Worm (Caenorhabditis elegans): ENCODE measurements around the gene hmit-1.3.

The hmit-1.3 gene

ce11 chrIII:3505051-3505548, 14.3 kb downstream of the hmit-1.3 start, which contains the start of gene lias-1 (continued):
- TF ChIP-seq F10E7.11 (tag; optimal IDR thresholded peaks at IDR 0.05) (no peak), snpc-4 (GFP tag; optimal IDR thresholded peaks at IDR 0.05) (no peak), snpc-4 (tag; optimal IDR thresholded peaks at IDR 0.05) (peak in 3 of 4 experiments; percentile 28 to 45 (median 31)), sptf-2 (GFP tag; optimal IDR thresholded peaks at IDR 0.05) (no peak), nhr-27 (tag; optimal IDR thresholded peaks at IDR 0.05) (no peak), F23B12.7 (tag; optimal IDR thresholded peaks at IDR 0.05; ENCODE audit: insufficient read depth) (peak; percentile 89), ceh-100 (GFP tag; IDR thresholded peaks at IDR 0.05) (peak; percentile 72), dpl-1 (GFP tag; optimal IDR thresholded peaks at IDR 0.05) (peak; percentile 58), rpc-1 (optimal IDR thresholded peaks at IDR 0.05) (no peak), rpc-1 (tag; optimal IDR thresholded peaks at IDR 0.05) (no peak), repo-1 (tag; optimal IDR thresholded peaks at IDR 0.05) (no peak), ceh-79 (tag; optimal IDR thresholded peaks at IDR 0.05) (no peak), ztf-28 (GFP tag; IDR thresholded peaks at IDR 0.05) (no peak), ztf-6 (GFP tag; IDR thresholded peaks at IDR 0.05) (no peak), F39B2.1 (GFP tag; IDR thresholded peaks at IDR 0.05) (no peak), B0035.1 (tag; optimal IDR thresholded peaks at IDR 0.05) (no peak), madf-8 (GFP tag; conservative IDR thresholded peaks at IDR 0.05) (peak; percentile 39), B0019.2 (GFP tag; conservative IDR thresholded peaks at IDR 0.05) (no peak), tlf-1 (GFP tag; optimal IDR thresholded peaks at IDR 0.05) (peak; percentile 33), hmg-1.2 (GFP tag; IDR thresholded peaks at IDR 0.05) (peak; percentile 69), nhr-80 (tag; optimal IDR thresholded peaks at IDR 0.05) (peak; percentile 27), aptf-2 (GFP tag; conservative IDR thresholded peaks at IDR 0.05) (no peak), ztf-18 (tag; optimal IDR thresholded peaks at IDR 0.05) (peak; percentile 21), nfya-2 (GFP tag; IDR thresholded peaks at IDR 0.05) (no peak), him-1 (tag; optimal IDR thresholded peaks at IDR 0.05) (no peak), mcd-1 (GFP tag; IDR thresholded peaks at IDR 0.05) (peak; percentile 78), madf-6 (GFP tag; IDR thresholded peaks at IDR 0.05) (peak; percentile 75), gei-17 (GFP tag; optimal IDR thresholded peaks at IDR 0.05) (no peak), bed-2 (GFP tag; IDR thresholded peaks at IDR 0.05) (no peak), ZK185.1 (tag; optimal IDR thresholded peaks at IDR 0.05; ENCODE audit: poor library complexity, severe bottlenecking) (peak; percentile 76), let-607 (tag; optimal IDR thresholded peaks at IDR 0.05) (no peak), lin-35 (GFP tag; optimal IDR thresholded peaks at IDR 0.05) (peak in 1 of 3 experiments; percentile 68), ama-1 (optimal IDR thresholded peaks at IDR 0.05) (no peak), ama-1 (GFP tag; optimal IDR thresholded peaks at IDR 0.05) (peak in 1 of 2 experiments; percentile 17), lin-54 (GFP tag; optimal IDR thresholded peaks at IDR 0.05) (peak; percentile 69), xnd-1 (tag; optimal IDR thresholded peaks at IDR 0.05) (no peak), nhr-179 (tag; optimal IDR thresholded peaks at IDR 0.05) (no peak), cebp-1 (GFP tag; IDR thresholded peaks at IDR 0.05) (0 out of 2 replicates have a peak, but pooled peaks have one; percentile 31), cebp-1 (tag; optimal IDR thresholded peaks at IDR 0.05) (peak; percentile 66), lag-1 (GFP tag; IDR thresholded peaks at IDR 0.05) (no peak), efl-1 (GFP tag; optimal IDR thresholded peaks at IDR 0.05) (peak; percentile 60), F49E8.2 (tag; optimal IDR thresholded peaks at IDR 0.05; ENCODE audit: insufficient read depth) (peak; percentile 72), C06A6.2 (GFP tag; conservative IDR thresholded peaks at IDR 0.05) (no peak), Y53G8AR.9 (GFP tag; conservative IDR thresholded peaks at IDR 0.05) (0 out of 2 replicates have a peak, but pooled peaks have one; percentile 39), snpc-1.3 (tag; optimal IDR thresholded peaks at IDR 0.05; ENCODE audit: insufficient read depth) (peak; percentile 76), B0336.3 (GFP tag; IDR thresholded peaks at IDR 0.05) (0 out of 2 replicates have a peak, but pooled peaks have one; percentile 27), F33H1.4 (GFP tag; IDR thresholded peaks at IDR 0.05) (peak; percentile 97), ets-4 (GFP tag; optimal IDR thresholded peaks at IDR 0.05) (no peak), madf-3 (GFP tag; IDR thresholded peaks at IDR 0.05) (0 out of 2 replicates have a peak, but pooled peaks have one; percentile 57)
